Fruit fly (Drosophila melanogaster): Measurements from ENCODE around the gene noi.

noi gene

DNA sequence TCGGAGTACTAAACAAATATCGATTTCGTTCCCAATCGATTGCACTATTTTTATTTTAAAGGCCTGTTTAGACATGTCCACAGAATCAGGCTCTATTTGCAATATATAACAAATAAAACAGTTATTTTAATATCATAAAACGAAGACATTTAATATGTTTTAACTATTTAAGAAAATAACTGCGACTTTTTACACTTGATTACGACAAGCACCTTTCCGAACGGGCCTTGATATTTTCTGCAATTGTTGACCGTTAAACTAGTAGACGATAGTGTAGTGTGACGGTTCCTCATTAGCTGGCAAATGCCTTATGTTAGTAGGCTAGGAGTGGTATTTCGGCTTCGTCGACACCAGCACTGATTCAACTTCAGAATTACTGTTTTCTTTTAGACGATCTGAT, 22.7 kb downstream of the noi start, which contains the start of the genes CG2931 and Rheb (continued):
- no peak for TF ChIP-seq odd (GFP tag; optimal IDR thresholded peaks at IDR 0.05)
- TF ChIP-seq CG10147 (GFP tag; optimal IDR thresholded peaks at IDR 0.05) = peak; percentile 23
- peak; percentile 56 for TF ChIP-seq CG10654 (GFP tag; optimal IDR thresholded peaks at IDR 0.05)
- TF ChIP-seq CG18011 (GFP tag; optimal IDR thresholded peaks at IDR 0.05) = peak; percentile 50
- TF ChIP-seq Side (GFP tag; optimal IDR thresholded peaks at IDR 0.05) = no peak
- peak; percentile 53 to 63 for TF ChIP-seq Hr51 (GFP tag; optimal IDR thresholded peaks at IDR 0.05)
- peak; percentile 82 for TF ChIP-seq phol (tag; optimal IDR thresholded peaks at IDR 0.05)
- TF ChIP-seq gro (GFP tag; optimal IDR thresholded peaks at IDR 0.05) = peak; percentile 44
- no peak for TF ChIP-seq Poxn (GFP tag; IDR thresholded peaks at IDR 0.05)
- TF ChIP-seq CG1024 (GFP tag; IDR thresholded peaks at IDR 0.05) = peak; percentile 82
- TF ChIP-seq CG4282 (GFP tag; optimal IDR thresholded peaks at IDR 0.05) = no peak
- peak; percentile 89 for TF ChIP-seq trem (tag; optimal IDR thresholded peaks at IDR 0.05)
- TF ChIP-seq CG17802 (tag; optimal IDR thresholded peaks at IDR 0.05) = peak; percentile 100
- no peak for TF ChIP-seq CG15073 (GFP tag; optimal IDR thresholded peaks at IDR 0.05)
- TF ChIP-seq CG17612 (GFP tag; IDR thresholded peaks at IDR 0.05) = no peak
- TF ChIP-seq Tbp (GFP tag; optimal IDR thresholded peaks at IDR 0.05) = no peak
- no peak for TF ChIP-seq CHES-1-like (GFP tag; optimal IDR thresholded peaks at IDR 0.05)
- TF ChIP-seq CG11247 (GFP tag; IDR thresholded peaks at IDR 0.05) = peak; percentile 47
- TF ChIP-seq al (GFP tag; IDR thresholded peaks at IDR 0.05) = peak; percentile 45; the same call in 1 of the 2 replicates
- peak; percentile 24; the same call in 1 of the 2 replicates for TF ChIP-seq CG7372 (GFP tag; IDR thresholded peaks at IDR 0.05)
- peak; percentile 4 for TF ChIP-seq CG8089 (GFP tag; optimal IDR thresholded peaks at IDR 0.05)
- TF ChIP-seq CG6272 (GFP tag; IDR thresholded peaks at IDR 0.05) = peak; percentile 68
- TF ChIP-seq bab2 (GFP tag; optimal IDR thresholded peaks at IDR 0.05) = no peak
- peak; percentile 64 for TF ChIP-seq CG8290 (GFP tag; optimal IDR thresholded peaks at IDR 0.05)
- no peak for TF ChIP-seq CG8290 (tag; optimal IDR thresholded peaks at IDR 0.05)
- TF ChIP-seq Mad (GFP tag; optimal IDR thresholded peaks at IDR 0.05) = peak; percentile 44
- no peak for TF ChIP-seq HLHmδ (GFP tag; optimal IDR thresholded peaks at IDR 0.05)
- TF ChIP-seq sens-2 (GFP tag; IDR thresholded peaks at IDR 0.05) = no peak
- TF ChIP-seq crol (GFP tag; IDR thresholded peaks at IDR 0.05) = no peak
- TF ChIP-seq ro (GFP tag; IDR thresholded peaks at IDR 0.05) = no peak
- TF ChIP-seq CG14050 (GFP tag; IDR thresholded peaks at IDR 0.05) = no peak
- TF ChIP-seq CG9797 (GFP tag; optimal IDR thresholded peaks at IDR 0.05) = peak; percentile 92
- TF ChIP-seq jigr1 (GFP tag; IDR thresholded peaks at IDR 0.05) = no peak
- TF ChIP-seq NFAT (GFP tag; IDR thresholded peaks at IDR 0.05) = no peak
- TF ChIP-seq repo (GFP tag; optimal IDR thresholded peaks at IDR 0.05) = no peak
- peak; percentile 42 for TF ChIP-seq Deaf1 (tag; optimal IDR thresholded peaks at IDR 0.05)
- peak; percentile 77 for TF ChIP-seq Xbp1 (GFP tag; optimal IDR thresholded peaks at IDR 0.05)
- TF ChIP-seq CG8944 (GFP tag; optimal IDR thresholded peaks at IDR 0.05) = no peak
- no peak for TF ChIP-seq D (optimal IDR thresholded peaks at IDR 0.05)
- TF ChIP-seq D (GFP tag; optimal IDR thresholded peaks at IDR 0.05) = no peak
- no peak for TF ChIP-seq CG3838 (GFP tag; optimal IDR thresholded peaks at IDR 0.05)
- no peak for TF ChIP-seq CG2889 (GFP tag; IDR thresholded peaks at IDR 0.05)
- peak; percentile 48 for TF ChIP-seq tap (tag; optimal IDR thresholded peaks at IDR 0.05)
- TF ChIP-seq Elba2 (GFP tag; optimal IDR thresholded peaks at IDR 0.05) = peak; percentile 38
- TF ChIP-seq MTF-1 (GFP tag; optimal IDR thresholded peaks at IDR 0.05; ENCODE audit: borderline replicate concordance) = no peak
- no peak for TF ChIP-seq mirr (GFP tag; optimal IDR thresholded peaks at IDR 0.05)
- peak; percentile 68 for TF ChIP-seq inv (GFP tag; IDR thresholded peaks at IDR 0.05; ENCODE audit: partially characterized antibody)
- TF ChIP-seq knrl (GFP tag; IDR thresholded peaks at IDR 0.05; ENCODE audit: partially characterized antibody) = peak; percentile 84
- peak; percentile 34 for TF ChIP-seq twi (tag; optimal IDR thresholded peaks at IDR 0.05)
- TF ChIP-seq tna (GFP tag; IDR thresholded peaks at IDR 0.05; ENCODE audit: partially characterized antibody) = peak; percentile 64
- TF ChIP-seq Taf1 (GFP tag; IDR thresholded peaks at IDR 0.05) = no peak
- TF ChIP-seq sim (GFP tag; IDR thresholded peaks at IDR 0.05) = no peak
- TF ChIP-seq CG12744 (GFP tag; optimal IDR thresholded peaks at IDR 0.05) = peak; percentile 42

All from whole organism, embryonic.